Fruit fly (Drosophila melanogaster) whole organism, embryonic: ENCODE data around the gene RpS15Aa.

Source experiments
- B-H2 ChIP-seq: fragments of 200-800 bp; sonication (Bioruptor generic); optimal IDR thresholded peaks from 2 replicates; lab custom pipeline; 2018; ENCODE audit warnings: missing biosample characterization, mild to moderate bottlenecking, missing genetic modification characterization
- CG10543 ChIP-seq: fragments of 200-800 bp; sonication (Bioruptor generic); optimal IDR thresholded peaks from 3 replicates; lab custom pipeline; 2017; ENCODE audit warnings: missing biosample characterization, mild to moderate bottlenecking, missing genetic modification characterization, moderate library complexity
- CG10979 ChIP-seq: fragments of 200-800 bp; sonication (Bioruptor generic); optimal IDR thresholded peaks from 2 replicates; lab custom pipeline; 2018; ENCODE audit warnings: missing biosample characterization, mild to moderate bottlenecking, missing genetic modification characterization, moderate library complexity
- CG12104 ChIP-seq: fragments of 200-800 bp; sonication (Bioruptor generic); optimal IDR thresholded peaks from 3 replicates; lab custom pipeline; 2016; ENCODE audit warnings: missing biosample characterization, missing genetic modification characterization
- CG12659 ChIP-seq: fragments of 200-800 bp; sonication (Bioruptor generic); optimal IDR thresholded peaks from 3 replicates; lab custom pipeline; 2017; ENCODE audit warnings: mild to moderate bottlenecking, missing biosample characterization, missing genetic modification reagents, missing genetic modification characterization
- CG13894 ChIP-seq: fragments of 200-800 bp; sonication (Bioruptor generic); optimal IDR thresholded peaks from 3 replicates; lab custom pipeline; 2018; ENCODE audit warnings: missing biosample characterization, mild to moderate bottlenecking, missing genetic modification characterization, moderate library complexity
- CG14050 ChIP-seq: fragments of 200-800 bp; sonication (Bioruptor generic); IDR thresholded peaks from 3 replicates; pipeline ENCODE4 v1.3.6; 2022; ENCODE audit warnings: missing biosample characterization, missing genetic modification characterization
- CG1603 ChIP-seq: fragments of 200-800 bp; sonication (Bioruptor generic); optimal IDR thresholded peaks from 2 replicates; lab custom pipeline; 2019; ENCODE audit warnings: missing biosample characterization, mild to moderate bottlenecking, missing genetic modification characterization, moderate library complexity
- CG18476 ChIP-seq: fragments of 200-800 bp; sonication (Bioruptor generic); optimal IDR thresholded peaks from 2 replicates; lab custom pipeline; 2016; ENCODE audit warnings: missing biosample characterization, mild to moderate bottlenecking, missing genetic modification characterization
- CG18764 ChIP-seq: fragments of 200-800 bp; sonication (Bioruptor generic); optimal IDR thresholded peaks from 3 replicates; lab custom pipeline; 2016; ENCODE audit warnings: missing biosample characterization, missing genetic modification characterization
- CG2116 ChIP-seq: fragments of 200-800 bp; sonication (Bioruptor generic); optimal IDR thresholded peaks from 3 replicates; lab custom pipeline; 2018; ENCODE audit warnings: missing biosample characterization, mild to moderate bottlenecking, missing genetic modification characterization
- CG2712 ChIP-seq: fragments of 200-800 bp; optimal IDR thresholded peaks from 3 replicates; lab custom pipeline; 2019; ENCODE audit warnings: missing biosample characterization, mild to moderate bottlenecking, missing genetic modification characterization, moderate library complexity
- CG2889 ChIP-seq: fragments of 200-800 bp; sonication (Bioruptor generic); IDR thresholded peaks from 3 replicates; pipeline ENCODE4 v1.3.6; 2022; ENCODE audit warnings: missing biosample characterization, missing genetic modification characterization
- CG30020 ChIP-seq: fragments of 200-800 bp; optimal IDR thresholded peaks from 2 replicates; lab custom pipeline; 2019; ENCODE audit warnings: missing biosample characterization, mild to moderate bottlenecking, missing genetic modification characterization, moderate library complexity
- CG30403 ChIP-seq: fragments of 200-800 bp; sonication (Bioruptor generic); optimal IDR thresholded peaks from 3 replicates; lab custom pipeline; 2016; ENCODE audit warnings: missing biosample characterization, missing genetic modification characterization
- CG31441 ChIP-seq: fragments of 200-800 bp; sonication (Bioruptor generic); IDR thresholded peaks from 2 replicates; pipeline ENCODE4 v1.3.6; 2022; ENCODE audit warnings: missing biosample characterization, missing genetic modification characterization
- CG3281 ChIP-seq: fragments of 200-800 bp; sonication (Bioruptor generic); optimal IDR thresholded peaks from 3 replicates; lab custom pipeline; 2017; ENCODE audit warnings: missing biosample characterization, mild to moderate bottlenecking, missing genetic modification characterization
- CG3407 ChIP-seq: fragments of 200-800 bp; sonication (Bioruptor generic); optimal IDR thresholded peaks from 2 replicates; lab custom pipeline; 2018; ENCODE audit warnings: missing biosample characterization, mild to moderate bottlenecking, missing genetic modification characterization
- CG3847 ChIP-seq: fragments of 200-800 bp; sonication (Bioruptor generic); IDR thresholded peaks from 2 replicates; pipeline ENCODE4 v1.3.6; 2022; ENCODE audit warnings: missing biosample characterization, missing genetic modification characterization
- CG7839 ChIP-seq: fragments of 200-800 bp; sonication (Bioruptor generic); optimal IDR thresholded peaks from 3 replicates; lab custom pipeline; 2018; ENCODE audit warnings: missing biosample characterization, mild to moderate bottlenecking, missing genetic modification characterization, moderate library complexity
- CG9817 ChIP-seq: fragments of 200-800 bp; sonication (Bioruptor generic); optimal IDR thresholded peaks from 2 replicates; lab custom pipeline; 2018; ENCODE audit warnings: missing biosample characterization, mild to moderate bottlenecking, missing genetic modification characterization, moderate library complexity
- D ChIP-seq, 2 experiments: fragments of 200-800 bp in 1 of 2; fragments of >200 bp in 1 of 2; sonication (Bioruptor generic) in 1 of 2; optimal IDR thresholded peaks; 2 replicates in 1 of 2; 3 replicates in 1 of 2; lab custom pipeline; 2017; ENCODE audit warnings: mild to moderate bottlenecking in 1 of 2, missing biosample characterization in 1 of 2, missing genetic modification characterization in 1 of 2, missing genetic modification reagents in 1 of 2
- Deaf1 ChIP-seq: fragments of 200-800 bp; optimal IDR thresholded peaks from 3 replicates; lab custom pipeline; 2019; ENCODE audit warnings: missing biosample characterization, mild to moderate bottlenecking, missing genetic modification characterization, moderate library complexity
- Dek ChIP-seq: fragments of 200-800 bp; sonication (Bioruptor generic); optimal IDR thresholded peaks from 3 replicates; lab custom pipeline; 2019; ENCODE audit warnings: missing biosample characterization, mild to moderate bottlenecking, missing genetic modification characterization, moderate library complexity
- E2f2 ChIP-seq: fragments of 200-800 bp; sonication (Bioruptor generic); IDR thresholded peaks from 2 replicates; pipeline ENCODE4 v1.3.6; 2022; ENCODE audit warnings: missing biosample characterization, missing genetic modification characterization
- H2.0 ChIP-seq: fragments of 200-800 bp; sonication (Bioruptor generic); IDR thresholded peaks from 2 replicates; pipeline ENCODE4 v1.3.6; 2022; ENCODE audit warnings: missing biosample characterization, missing genetic modification characterization
- Lhr ChIP-seq: fragments of 200-800 bp; sonication (Bioruptor generic); optimal IDR thresholded peaks from 3 replicates; lab custom pipeline; 2017; ENCODE audit warnings: mild to moderate bottlenecking, missing biosample characterization, missing genetic modification reagents, missing genetic modification characterization
- MESR4 ChIP-seq: fragments of 200-800 bp; sonication (Bioruptor generic); optimal IDR thresholded peaks from 2 replicates; lab custom pipeline; 2018; ENCODE audit warnings: missing biosample characterization, mild to moderate bottlenecking, missing genetic modification characterization, moderate library complexity
- Nf-YB ChIP-seq: fragments of 200-800 bp; sonication (Bioruptor generic); optimal IDR thresholded peaks from 3 replicates; lab custom pipeline; 2019; ENCODE audit warnings: missing biosample characterization, mild to moderate bottlenecking, missing genetic modification characterization, moderate library complexity
- Opbp ChIP-seq: fragments of 200-800 bp; sonication (Bioruptor generic); IDR thresholded peaks from 3 replicates; pipeline ENCODE4 v1.3.6; 2022; ENCODE audit warnings: missing biosample characterization, missing genetic modification characterization; ENCODE audit not compliant: partially characterized antibody
- Ptx1 ChIP-seq: fragments of 200-800 bp; sonication (Bioruptor generic); IDR thresholded peaks from 2 replicates; pipeline ENCODE4 v1.3.6; 2022; ENCODE audit warnings: missing biosample characterization, missing genetic modification characterization
- Sin3A ChIP-seq: fragments of >200 bp; optimal IDR thresholded peaks from 2 replicates; lab custom pipeline; 2018
- Ssrp ChIP-seq: fragments of 200-800 bp; sonication (Bioruptor generic); optimal IDR thresholded peaks from 2 replicates; lab custom pipeline; 2018; ENCODE audit warnings: missing biosample characterization, mild to moderate bottlenecking, missing genetic modification characterization, moderate library complexity
- Tbp ChIP-seq: fragments of >200 bp; optimal IDR thresholded peaks from 2 replicates; lab custom pipeline; 2018; ENCODE audit warnings: missing biosample characterization, missing genetic modification characterization
- aop ChIP-seq: fragments of 200-800 bp; sonication (Bioruptor generic); IDR thresholded peaks from 2 replicates; pipeline ENCODE4 v1.3.6; 2022; ENCODE audit warnings: missing biosample characterization, missing genetic modification characterization
- fd3F ChIP-seq: fragments of 200-800 bp; sonication (Bioruptor generic); optimal IDR thresholded peaks from 2 replicates; lab custom pipeline; 2018; ENCODE audit warnings: missing biosample characterization, mild to moderate bottlenecking, missing genetic modification characterization, moderate library complexity
- grau ChIP-seq: fragments of 200-800 bp; optimal IDR thresholded peaks from 3 replicates; lab custom pipeline; 2019; ENCODE audit warnings: missing biosample characterization, mild to moderate bottlenecking, missing genetic modification characterization, moderate library complexity
- gsb ChIP-seq: fragments of 200-800 bp; sonication (Bioruptor generic); IDR thresholded peaks from 2 replicates; pipeline ENCODE4 v1.3.6; 2022; ENCODE audit warnings: missing biosample characterization, missing genetic modification characterization
- hb ChIP-seq: fragments of 200-800 bp; sonication (Bioruptor generic); IDR thresholded peaks from 3 replicates; pipeline ENCODE4 v1.3.6; 2022; ENCODE audit warnings: missing biosample characterization, missing genetic modification characterization; ENCODE audit not compliant: partially characterized antibody
- klu ChIP-seq: fragments of 200-800 bp; sonication (Bioruptor generic); IDR thresholded peaks from 2 replicates; pipeline ENCODE4 v1.3.6; 2022; ENCODE audit warnings: missing biosample characterization, missing genetic modification characterization
- lab ChIP-seq: fragments of 200-800 bp; sonication (Bioruptor generic); optimal IDR thresholded peaks from 3 replicates; lab custom pipeline; 2017; ENCODE audit warnings: missing biosample characterization, missing genetic modification characterization, mild to moderate bottlenecking, moderate library complexity, missing genetic modification reagents
- lola ChIP-seq, 3 experiments: fragments of >200 bp in 2 of 3; fragments of 200-800 bp in 1 of 3; sonication (Bioruptor generic) in 1 of 3; optimal IDR thresholded peaks; 2 replicates each; lab custom pipeline; 2017 to 2019; ENCODE audit warnings: missing biosample characterization in 3 of 3, missing genetic modification characterization in 3 of 3, mild to moderate bottlenecking in 1 of 3, moderate library complexity in 1 of 3
- mam ChIP-seq: fragments of 200-800 bp; sonication (Bioruptor generic); optimal IDR thresholded peaks from 3 replicates; lab custom pipeline; 2016; ENCODE audit warnings: missing biosample characterization, missing genetic modification characterization
- pzg ChIP-seq: fragments of 200-800 bp; sonication (Bioruptor generic); optimal IDR thresholded peaks from 3 replicates; lab custom pipeline; 2018; ENCODE audit warnings: missing biosample characterization, mild to moderate bottlenecking, missing genetic modification characterization, moderate library complexity
- run ChIP-seq: fragments of 200-800 bp; sonication (Bioruptor generic); optimal IDR thresholded peaks from 3 replicates; lab custom pipeline; 2018; ENCODE audit warnings: missing biosample characterization, mild to moderate bottlenecking, missing genetic modification characterization
- trem ChIP-seq: fragments of 200-800 bp; optimal IDR thresholded peaks from 3 replicates; lab custom pipeline; 2019; ENCODE audit warnings: missing biosample characterization, mild to moderate bottlenecking, missing genetic modification characterization, moderate library complexity
- zen2 ChIP-seq: fragments of 200-800 bp; sonication (Bioruptor generic); IDR thresholded peaks from 3 replicates; pipeline ENCODE4 v1.3.6; 2022; ENCODE audit warnings: missing biosample characterization, missing genetic modification characterization; ENCODE audit not compliant: partially characterized antibody

RpS15Aa gene

DNA sequence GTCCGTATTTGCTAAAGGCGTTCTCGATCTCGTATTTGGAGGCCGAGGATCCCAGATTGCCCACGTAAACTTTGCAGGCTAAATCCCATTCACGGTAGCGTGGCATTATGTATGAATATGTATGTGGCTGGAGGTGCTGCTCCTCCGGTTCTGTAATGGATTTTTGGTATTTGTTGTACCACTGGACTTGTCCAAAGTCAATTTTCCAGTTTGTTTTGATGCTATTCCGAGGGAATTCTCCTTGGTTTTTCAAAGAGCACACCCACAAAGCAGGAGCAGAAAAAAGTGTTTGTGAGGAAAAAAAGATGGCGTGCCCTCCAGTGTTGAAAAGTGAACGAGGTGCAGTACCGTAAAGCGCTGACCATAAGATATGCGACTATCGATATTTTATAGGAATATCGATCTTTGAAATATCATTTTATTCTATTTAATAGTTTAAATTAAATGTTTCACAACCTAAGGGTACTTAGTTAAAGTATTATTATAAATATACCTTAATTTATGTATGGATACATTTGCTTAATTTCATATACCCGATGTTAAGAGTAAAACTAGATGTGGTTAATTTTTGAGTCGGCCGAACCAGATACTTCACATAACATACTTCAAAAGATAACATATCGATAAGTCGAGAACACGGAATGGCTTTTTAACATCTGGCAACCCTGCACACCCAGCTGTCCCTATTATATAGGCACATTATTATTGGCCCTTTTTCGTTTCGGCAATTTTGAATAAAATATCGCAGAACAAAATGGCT lies 47.3 kb upstream of the RpS15Aa start, which contains the start of the genes Rbp1-like and Tim9a:
Rbp1-like (minus strand) TSS at position 295 of the 760 bp plus-strand sequence.
Tim9a (plus strand) TSS at position 628 of the 760 bp plus-strand sequence.
- TF ChIP-seq Ptx1 (GFP tag; lab: Robert Waterston, UW) = 0 out of 2 replicates have a peak, but pooled peaks have one; percentile 8
- TF ChIP-seq run (tag; lab: Kevin White, UChicago) = no peak
- TF ChIP-seq Lhr = peak; percentile 39
- TF ChIP-seq CG9817 = peak; percentile 5
- TF ChIP-seq CG12659 (GFP tag; lab: Kevin White, UChicago) = peak; percentile 83
- peak; percentile 37 for TF ChIP-seq Dek
- peak; percentile 81 for TF ChIP-seq CG2116
- peak; percentile 74 for TF ChIP-seq Sin3A (lab: Kevin White, UChicago)
- peak; percentile 54 for TF ChIP-seq CG2712 (tag; lab: Kevin White, UChicago)
- TF ChIP-seq lab = peak; percentile 52
- peak; percentile 54 for TF ChIP-seq grau (tag; lab: Kevin White, UChicago)
- TF ChIP-seq aop (GFP tag; lab: Robert Waterston, UW) = no peak
- 0 out of 2 replicates have a peak, but pooled peaks have one; percentile 15 for TF ChIP-seq klu (GFP tag; lab: Robert Waterston, UW)
- peak in 1 of 3 experiments; percentile 36 for TF ChIP-seq lola (GFP tag; optimal IDR thresholded peaks at IDR 0.05; lab: Kevin White, UChicago)
- peak; percentile 28 for TF ChIP-seq CG12104 (GFP tag; lab: Kevin White, UChicago)
- peak; percentile 26 for TF ChIP-seq CG18764 (GFP tag; lab: Kevin White, UChicago)
- TF ChIP-seq mam (GFP tag; lab: Kevin White, UChicago) = peak; percentile 6
- peak; percentile 92 for TF ChIP-seq MESR4
- no peak for TF ChIP-seq gsb (GFP tag; lab: Robert Waterston, UW)
- no peak for TF ChIP-seq D (optimal IDR thresholded peaks at IDR 0.05; lab: Kevin White, UChicago)
- no peak for TF ChIP-seq D (GFP tag; optimal IDR thresholded peaks at IDR 0.05; lab: Kevin White, UChicago)
- peak; percentile 15 for TF ChIP-seq CG10979 (tag; lab: Kevin White, UChicago)
- TF ChIP-seq zen2 (GFP tag; lab: Robert Waterston, UW) = 0 out of 3 replicates have a peak, but pooled peaks have one; percentile 32
- peak; percentile 11 for TF ChIP-seq B-H2 (GFP tag; lab: Kevin White, UChicago)
- peak; percentile 7 for TF ChIP-seq Ssrp
- peak; percentile 61 for TF ChIP-seq CG30403 (GFP tag; lab: Kevin White, UChicago)
- TF ChIP-seq H2.0 (GFP tag; lab: Robert Waterston, UW) = peak; percentile 13; the same call in 1 of the 2 replicates
- peak; percentile 55 for TF ChIP-seq CG3847 (GFP tag; lab: Robert Waterston, UW)
- TF ChIP-seq CG3407 (GFP tag; lab: Kevin White, UChicago) = no peak
- peak; percentile 9 for TF ChIP-seq Deaf1 (tag; lab: Kevin White, UChicago)
- peak; percentile 45; the same call in 2 of the 3 replicates for TF ChIP-seq hb (GFP tag; lab: Robert Waterston, UW)
- TF ChIP-seq trem (tag; lab: Kevin White, UChicago) = peak; percentile 70
- peak; percentile 59; the same call in 2 of the 3 replicates for TF ChIP-seq Opbp (GFP tag; lab: Robert Waterston, UW)
- peak; percentile 62 for TF ChIP-seq CG13894 (tag; lab: Kevin White, UChicago)
- TF ChIP-seq CG30020 (tag; lab: Kevin White, UChicago) = peak; percentile 51
- no peak for TF ChIP-seq CG14050 (GFP tag; lab: Robert Waterston, UW)
- peak; percentile 34 for TF ChIP-seq Tbp (GFP tag; lab: Kevin White, UChicago)
- peak; percentile 61 for TF ChIP-seq CG10543 (GFP tag; lab: Kevin White, UChicago)
- no peak for TF ChIP-seq CG2889 (GFP tag; lab: Robert Waterston, UW)
- TF ChIP-seq fd3F (GFP tag; lab: Kevin White, UChicago) = no peak
- TF ChIP-seq CG3281 = peak; percentile 30
- peak; percentile 1 for TF ChIP-seq CG18476 (GFP tag; lab: Kevin White, UChicago)
- TF ChIP-seq CG31441 (GFP tag; lab: Robert Waterston, UW) = peak; percentile 37; the same call in 1 of the 2 replicates
- TF ChIP-seq pzg = peak; percentile 49
- peak; percentile 38 for TF ChIP-seq CG7839
- peak; percentile 16 for TF ChIP-seq CG1603
- TF ChIP-seq E2f2 (GFP tag; lab: Robert Waterston, UW) = peak; percentile 57
- peak; percentile 41 for TF ChIP-seq Nf-YB (GFP tag; lab: Kevin White, UChicago)
